Worm (Caenorhabditis elegans) whole organism, young adult: ENCODE results near the gene W01B6.8.

Experiments used
- B0019.2 ChIP-seq: fragments of 200-800 bp; sonication (Bioruptor generic); conservative IDR thresholded peaks from 2 replicates; pipeline ENCODE4 v1.3.6; 2022; ENCODE audit warnings: missing genetic modification reagents, missing genetic modification characterization, missing compliant biosample characterization
- C17E4.6 ChIP-seq: fragments of 200-800 bp; sonication (Bioruptor generic); IDR thresholded peaks from 2 replicates; pipeline ENCODE4 v1.3.6; 2022; ENCODE audit warnings: missing genetic modification reagents, missing genetic modification characterization, missing compliant biosample characterization
- F33H1.4 ChIP-seq: fragments of 200-800 bp; sonication (Bioruptor generic); IDR thresholded peaks from 2 replicates; pipeline ENCODE4 v1.3.6; 2022; ENCODE audit warnings: missing genetic modification reagents, missing genetic modification characterization, missing compliant biosample characterization
- F37B4.10 ChIP-seq: fragments of 200-800 bp; sonication (Bioruptor generic); IDR thresholded peaks from 2 replicates; pipeline ENCODE4 v1.3.6; 2022; ENCODE audit warnings: missing genetic modification characterization, missing compliant biosample characterization
- F39B2.1 ChIP-seq: fragments of 200-800 bp; sonication (Bioruptor generic); IDR thresholded peaks from 2 replicates; pipeline ENCODE4 v1.3.6; 2022; ENCODE audit warnings: missing genetic modification reagents, missing genetic modification characterization, missing compliant biosample characterization
- F49E8.2 ChIP-seq: sonication (generic microtip); optimal IDR thresholded peaks from 3 replicates; lab custom pipeline; 2017; ENCODE audit warnings: missing genetic modification characterization, mild to moderate bottlenecking, missing compliant biosample characterization, antibody characterized with exemption, moderate library complexity; ENCODE audit not compliant: insufficient read depth
- Y95B8A.8 ChIP-seq: fragments of 200-800 bp; sonication (Bioruptor generic); IDR thresholded peaks from 2 replicates; pipeline ENCODE4 v1.3.6; 2022; ENCODE audit warnings: missing genetic modification reagents, missing genetic modification characterization, missing compliant biosample characterization
- akir-1 ChIP-seq: fragments of 200-800 bp; sonication (Bioruptor generic); optimal IDR thresholded peaks from 2 replicates; lab custom pipeline; 2018; ENCODE audit warnings: mild to moderate bottlenecking, missing genetic modification characterization, moderate library complexity, missing compliant biosample characterization
- aptf-3 ChIP-seq: fragments of 200-800 bp; sonication (Bioruptor generic); IDR thresholded peaks from 2 replicates; pipeline ENCODE4 v1.3.6; 2022; ENCODE audit warnings: missing genetic modification characterization, missing compliant biosample characterization
- atf-7 ChIP-seq: sonication (generic microtip); optimal IDR thresholded peaks from 2 replicates; lab custom pipeline; 2017; ENCODE audit warnings: mild to moderate bottlenecking, missing genetic modification characterization, missing compliant biosample characterization
- attf-5 ChIP-seq: fragments of 200-800 bp; sonication (Bioruptor generic); optimal IDR thresholded peaks from 2 replicates; lab custom pipeline; 2018; ENCODE audit warnings: mild to moderate bottlenecking, missing genetic modification characterization, missing compliant biosample characterization
- attf-6 ChIP-seq: fragments of 200-800 bp; sonication (Bioruptor generic); IDR thresholded peaks from 2 replicates; pipeline ENCODE4 v1.3.6; 2022; ENCODE audit warnings: missing genetic modification reagents, missing genetic modification characterization, missing compliant biosample characterization
- ceh-91 ChIP-seq: fragments of 200-800 bp; sonication (Bioruptor generic); IDR thresholded peaks from 2 replicates; pipeline ENCODE4 v1.3.6; 2022; ENCODE audit warnings: missing genetic modification reagents, missing genetic modification characterization, missing compliant biosample characterization
- chd-7 ChIP-seq: sonication (generic microtip); optimal IDR thresholded peaks from 2 replicates; lab custom pipeline; 2016; ENCODE audit warnings: mild to moderate bottlenecking, missing genetic modification characterization, moderate library complexity, missing compliant biosample characterization
- die-1 ChIP-seq: sonication (generic microtip); optimal IDR thresholded peaks from 2 replicates; lab custom pipeline; 2016; ENCODE audit warnings: missing genotype, mild to moderate bottlenecking, missing genetic modification characterization, missing compliant biosample characterization
- dox-1 ChIP-seq: fragments of 200-800 bp; sonication (Bioruptor generic); IDR thresholded peaks from 2 replicates; pipeline ENCODE4 v1.3.6; 2022; ENCODE audit warnings: missing genetic modification reagents, missing genetic modification characterization, missing compliant biosample characterization
- dpl-1 ChIP-seq: fragments of 150-350 bp; optimal IDR thresholded peaks from 2 replicates; lab custom pipeline; 2014; ENCODE audit warnings: missing biosample characterization, missing genetic modification reagents, missing genetic modification characterization
- efl-1 ChIP-seq: fragments of 150-350 bp; optimal IDR thresholded peaks from 2 replicates; lab custom pipeline; 2014; ENCODE audit warnings: missing biosample characterization, missing genetic modification reagents, missing genetic modification characterization
- egl-44 ChIP-seq: fragments of 200-800 bp; sonication (Bioruptor generic); IDR thresholded peaks from 2 replicates; pipeline ENCODE4 v1.3.6; 2022; ENCODE audit warnings: missing genetic modification reagents, missing genetic modification characterization, missing compliant biosample characterization
- egrh-3 ChIP-seq: fragments of 200-800 bp; sonication (Bioruptor generic); IDR thresholded peaks from 2 replicates; pipeline ENCODE4 v1.3.6; 2022; ENCODE audit warnings: missing genetic modification reagents, missing genetic modification characterization, missing compliant biosample characterization
- ekl-4 ChIP-seq: fragments of 200-800 bp; sonication (Bioruptor generic); IDR thresholded peaks from 2 replicates; pipeline ENCODE4 v1.3.6; 2022; ENCODE audit warnings: missing genetic modification reagents, missing genetic modification characterization, missing compliant biosample characterization
- fkh-3 ChIP-seq: sonication (generic microtip); optimal IDR thresholded peaks from 2 replicates; lab custom pipeline; 2016; ENCODE audit warnings: mild to moderate bottlenecking, missing genetic modification characterization, missing compliant biosample characterization
- gei-17 ChIP-seq: fragments of 200-800 bp; sonication (Bioruptor generic); optimal IDR thresholded peaks from 2 replicates; lab custom pipeline; 2018; ENCODE audit warnings: mild to moderate bottlenecking, missing genetic modification characterization, missing compliant biosample characterization
- hmg-20 ChIP-seq: fragments of 200-800 bp; sonication (Bioruptor generic); IDR thresholded peaks from 2 replicates; pipeline ENCODE4 v1.3.6; 2022; ENCODE audit warnings: missing genetic modification reagents, missing genetic modification characterization, missing compliant biosample characterization
- hrde-1 ChIP-seq: sonication (generic microtip); optimal IDR thresholded peaks from 2 replicates; lab custom pipeline; 2016; ENCODE audit warnings: missing genetic modification characterization, mild to moderate bottlenecking, missing compliant biosample characterization, moderate library complexity, missing genotype, missing genetic modification reagents, borderline replicate concordance
- lin-26 ChIP-seq: fragments of 200-800 bp; sonication (Bioruptor generic); IDR thresholded peaks from 2 replicates; pipeline ENCODE4 v1.3.6; 2022; ENCODE audit warnings: missing genetic modification reagents, missing genetic modification characterization, missing compliant biosample characterization
- madf-3 ChIP-seq: fragments of 200-800 bp; sonication (Bioruptor generic); IDR thresholded peaks from 2 replicates; pipeline ENCODE4 v1.3.6; 2022; ENCODE audit warnings: missing genetic modification reagents, missing genetic modification characterization, missing compliant biosample characterization
- madf-6 ChIP-seq: fragments of 200-800 bp; sonication (Bioruptor generic); IDR thresholded peaks from 2 replicates; pipeline ENCODE4 v1.3.6; 2022; ENCODE audit warnings: missing genetic modification reagents, missing genetic modification characterization, missing compliant biosample characterization
- madf-8 ChIP-seq: fragments of 200-800 bp; sonication (Bioruptor generic); conservative IDR thresholded peaks from 2 replicates; pipeline ENCODE4 v1.3.6; 2022; ENCODE audit warnings: missing genetic modification reagents, missing genetic modification characterization, missing compliant biosample characterization
- mel-28 ChIP-seq: sonication (generic microtip); optimal IDR thresholded peaks from 2 replicates; lab custom pipeline; 2016; ENCODE audit warnings: borderline replicate concordance, mild to moderate bottlenecking, missing genetic modification characterization, missing compliant biosample characterization
- mxl-1 ChIP-seq: sonication (generic microtip); optimal IDR thresholded peaks from 2 replicates; lab custom pipeline; 2016; ENCODE audit warnings: missing genetic modification characterization, missing compliant biosample characterization
- nfya-2 ChIP-seq: fragments of 200-800 bp; sonication (Bioruptor generic); IDR thresholded peaks from 2 replicates; pipeline ENCODE4 v1.3.6; 2022; ENCODE audit warnings: missing genetic modification reagents, missing genetic modification characterization, missing compliant biosample characterization
- nfyb-1 ChIP-seq: fragments of 200-800 bp; sonication (Bioruptor generic); IDR thresholded peaks from 2 replicates; pipeline ENCODE4 v1.3.6; 2022; ENCODE audit warnings: missing genetic modification reagents, missing genetic modification characterization, missing compliant biosample characterization
- nhr-120 ChIP-seq: fragments of 200-800 bp; sonication (Bioruptor generic); IDR thresholded peaks from 2 replicates; pipeline ENCODE4 v1.3.6; 2022; ENCODE audit warnings: missing genetic modification characterization, missing compliant biosample characterization
- nhr-80 ChIP-seq: sonication (generic microtip); optimal IDR thresholded peaks from 2 replicates; lab custom pipeline; 2016; ENCODE audit warnings: missing genetic modification characterization, missing compliant biosample characterization
- nhr-90 ChIP-seq: sonication (generic microtip); optimal IDR thresholded peaks from 2 replicates; lab custom pipeline; 2016; ENCODE audit warnings: missing genotype, mild to moderate bottlenecking, missing genetic modification characterization, missing compliant biosample characterization
- pha-4 ChIP-seq: fragments of 150-350 bp; sonication (generic microtip); optimal IDR thresholded peaks from 2 replicates; lab custom pipeline; 2014; ENCODE audit warnings: missing biosample characterization, missing genetic modification reagents, missing genetic modification characterization
- rpc-1 ChIP-seq, 2 experiments: fragments of 150-350 bp in 1 of 2; sonication (generic microtip) in 1 of 2; optimal IDR thresholded peaks; 2 replicates each; lab custom pipeline; 2014 to 2018; ENCODE audit warnings: missing biosample characterization in 1 of 2, missing genetic modification characterization in 1 of 2, missing genetic modification reagents in 1 of 2, missing genotype in 1 of 2
- tbp1 ChIP-seq: fragments of 200-800 bp; sonication (Bioruptor generic); optimal IDR thresholded peaks from 2 replicates; lab custom pipeline; 2018; ENCODE audit warnings: mild to moderate bottlenecking, missing genetic modification characterization, missing compliant biosample characterization
- ztf-25 ChIP-seq: fragments of 200-800 bp; sonication (Bioruptor generic); IDR thresholded peaks from 2 replicates; pipeline ENCODE4 v1.3.6; 2022; ENCODE audit warnings: missing genetic modification reagents, missing genetic modification characterization, missing compliant biosample characterization
- ztf-26 ChIP-seq: sonication (generic microtip); optimal IDR thresholded peaks from 2 replicates; lab custom pipeline; 2017; ENCODE audit warnings: missing genetic modification characterization, missing compliant biosample characterization
- ztf-3 ChIP-seq: fragments of 200-800 bp; sonication (Bioruptor generic); optimal IDR thresholded peaks from 2 replicates; lab custom pipeline; 2018; ENCODE audit warnings: mild to moderate bottlenecking, missing genetic modification characterization, missing compliant biosample characterization

Gene W01B6.8

DNA sequence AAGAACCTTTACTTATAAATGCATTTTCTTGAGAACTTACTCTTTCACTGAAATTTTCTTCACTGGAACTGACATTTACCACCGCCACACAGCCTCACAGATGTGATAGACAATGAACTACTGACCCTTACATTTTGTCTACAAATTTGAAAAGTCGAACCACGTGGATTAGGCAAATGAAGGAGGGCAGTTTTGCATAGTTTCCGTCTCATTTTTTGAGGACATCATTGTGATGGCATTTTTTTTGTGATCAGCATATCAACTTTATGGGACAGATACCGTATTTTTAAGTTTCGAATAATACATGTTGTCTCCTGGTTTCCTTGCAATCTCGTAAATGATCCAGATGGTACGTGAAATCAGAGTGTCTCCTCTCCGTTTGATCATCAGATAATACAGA, 11.6 kb downstream of the W01B6.8 start, which contains the start of gene W01B6.3:
Gene W01B6.3 (minus strand): TSS at position 101 of the 400 bp plus-strand sequence.
- TF ChIP-seq F33H1.4 (GFP tag; lab: Robert Waterston, UW), result no peak
- TF ChIP-seq lin-26 (GFP tag; lab: Robert Waterston, UW), result no peak
- no peak for TF ChIP-seq madf-6 (GFP tag; lab: Robert Waterston, UW)
- TF ChIP-seq F49E8.2 (tag; lab: Kevin White, UChicago), result no peak
- no peak for TF ChIP-seq attf-5 (GFP tag; lab: Kevin White, UChicago)
- no peak for TF ChIP-seq aptf-3 (GFP tag; lab: Robert Waterston, UW)
- TF ChIP-seq ceh-91 (GFP tag; lab: Robert Waterston, UW), result no peak
- no peak for TF ChIP-seq hrde-1 (tag; lab: Kevin White, UChicago)
- TF ChIP-seq rpc-1 (optimal IDR thresholded peaks at IDR 0.05; lab: Kevin White, UChicago), result no peak
- no peak for TF ChIP-seq rpc-1 (tag; optimal IDR thresholded peaks at IDR 0.05; lab: Kevin White, UChicago)
- TF ChIP-seq chd-7 (tag; lab: Kevin White, UChicago), result no peak
- TF ChIP-seq hmg-20 (GFP tag; lab: Robert Waterston, UW), result no peak
- no peak for TF ChIP-seq ztf-25 (GFP tag; lab: Robert Waterston, UW)
- no peak for TF ChIP-seq pha-4 (tag; lab: Kevin White, UChicago)
- no peak for TF ChIP-seq dpl-1 (GFP tag; lab: Kevin White, UChicago)
- TF ChIP-seq nfya-2, result no peak
- TF ChIP-seq Y95B8A.8 (GFP tag; lab: Robert Waterston, UW), result no peak
- TF ChIP-seq tbp1 (GFP tag; lab: Kevin White, UChicago), result no peak
- no peak for TF ChIP-seq nhr-80
- no peak for TF ChIP-seq F37B4.10 (GFP tag; lab: Robert Waterston, UW)

ce11 chrIV:10071121-10071520, 13.1 kb downstream of the W01B6.8 start:
- TF ChIP-seq madf-8 (GFP tag; lab: Robert Waterston, UW), result peak; percentile 38; the same call in 1 of the 2 replicates
- TF ChIP-seq efl-1 (GFP tag; lab: Kevin White, UChicago), result peak; percentile 42
- TF ChIP-seq egrh-3, result peak; percentile 57; the same call in 1 of the 2 replicates
- peak; percentile 75 for TF ChIP-seq madf-6 (GFP tag; lab: Robert Waterston, UW)

DNA sequence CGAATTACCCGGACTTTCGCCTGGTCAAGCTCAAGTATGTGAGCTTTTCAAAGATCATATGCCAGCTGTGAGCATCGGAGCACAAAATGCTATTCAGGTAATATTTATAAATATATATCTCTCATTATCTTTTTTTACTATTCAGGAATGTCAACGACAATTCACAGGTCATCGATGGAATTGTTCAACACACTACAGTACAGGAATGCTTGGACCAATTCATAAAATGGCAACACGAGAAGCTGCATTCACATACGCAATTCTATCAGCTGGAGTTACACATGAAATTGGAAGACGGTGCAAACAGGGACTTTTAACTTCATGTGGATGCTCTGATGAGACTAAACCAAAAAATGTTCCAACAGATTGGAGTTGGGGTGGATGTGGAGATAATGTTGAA, 15.9 kb downstream of the W01B6.8 start:
- TF ChIP-seq F39B2.1, result no peak
- no peak for TF ChIP-seq attf-6 (GFP tag; lab: Robert Waterston, UW)
- TF ChIP-seq madf-3 (GFP tag; lab: Robert Waterston, UW), result no peak
- no peak for TF ChIP-seq mxl-1 (tag; lab: Kevin White, UChicago)
- no peak for TF ChIP-seq lin-26 (GFP tag; lab: Robert Waterston, UW)
- no peak for TF ChIP-seq B0019.2 (GFP tag; lab: Robert Waterston, UW)
- TF ChIP-seq madf-8 (GFP tag; lab: Robert Waterston, UW), result no peak
- no peak for TF ChIP-seq gei-17
- TF ChIP-seq die-1, result no peak
- TF ChIP-seq dox-1 (GFP tag; lab: Robert Waterston, UW), result no peak

DNA sequence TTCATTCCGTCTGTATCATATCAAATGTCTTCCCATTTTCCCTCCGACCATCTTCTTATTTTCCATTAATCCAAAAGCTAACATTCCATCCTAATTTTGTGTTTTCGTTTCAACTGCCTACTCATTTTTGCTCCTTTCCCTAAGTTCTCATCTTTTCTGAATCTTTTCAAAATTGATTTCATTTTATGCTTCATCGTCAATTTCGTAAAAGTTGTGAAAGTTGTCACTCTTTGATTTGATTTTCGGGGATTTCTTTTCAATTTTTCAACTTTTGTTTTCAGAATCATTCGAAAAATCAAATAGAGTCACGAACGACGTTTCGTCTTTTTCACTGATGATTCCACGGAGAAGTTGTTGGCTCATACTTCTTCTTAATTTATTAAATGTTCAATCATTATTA, 16.6 kb downstream of the W01B6.8 start, which contains the start of gene cwn-2:
Gene cwn-2 (plus strand): TSS at position 276 of the 400 bp plus-strand sequence.
- TF ChIP-seq aptf-3 (GFP tag; lab: Robert Waterston, UW) (no peak), C17E4.6 (GFP tag; lab: Robert Waterston, UW) (no peak), ztf-3 (GFP tag; lab: Kevin White, UChicago) (no peak), efl-1 (GFP tag; lab: Kevin White, UChicago) (no peak), atf-7 (no peak), nhr-120 (GFP tag; lab: Robert Waterston, UW) (no peak), pha-4 (tag; lab: Kevin White, UChicago) (no peak), akir-1 (GFP tag; lab: Kevin White, UChicago) (no peak), ekl-4 (GFP tag; lab: Robert Waterston, UW) (no peak), fkh-3 (tag; lab: Kevin White, UChicago) (no peak), nhr-90 (tag; lab: Kevin White, UChicago) (no peak), mel-28 (tag; lab: Kevin White, UChicago) (no peak), chd-7 (tag; lab: Kevin White, UChicago) (no peak), egl-44 (GFP tag; lab: Robert Waterston, UW) (no peak), nfyb-1 (GFP tag; lab: Robert Waterston, UW) (no peak), ztf-26 (tag; lab: Kevin White, UChicago) (no peak), F33H1.4 (GFP tag; lab: Robert Waterston, UW) (no peak)
